Fruit fly (Drosophila melanogaster) whole organism, pupa: Measurements from ENCODE around the gene Ugalt.

ENCODE experiments used
- CG17806 ChIP-seq: fragments of 200-800 bp; sonication (Bioruptor generic); optimal IDR thresholded peaks from 2 replicates; lab custom pipeline; 2018; ENCODE audit warnings: missing biosample characterization, mild to moderate bottlenecking, missing genetic modification characterization, moderate library complexity
- CG34367 ChIP-seq: fragments of 200-800 bp; sonication (Bioruptor generic); optimal IDR thresholded peaks from 2 replicates; lab custom pipeline; 2018; ENCODE audit warnings: missing biosample characterization, mild to moderate bottlenecking, missing genetic modification characterization
- CG8159 ChIP-seq: fragments of 200-800 bp; sonication (Bioruptor generic); optimal IDR thresholded peaks from 3 replicates; lab custom pipeline; 2018; ENCODE audit warnings: missing biosample characterization, mild to moderate bottlenecking, missing genetic modification characterization, moderate library complexity
- CG8301 ChIP-seq: fragments of 200-800 bp; sonication (Bioruptor generic); optimal IDR thresholded peaks from 2 replicates; lab custom pipeline; 2018; ENCODE audit warnings: missing biosample characterization, mild to moderate bottlenecking, missing genetic modification characterization
- CG9948 ChIP-seq: fragments of 200-800 bp; sonication (Bioruptor generic); optimal IDR thresholded peaks from 2 replicates; lab custom pipeline; 2018; ENCODE audit warnings: missing biosample characterization, mild to moderate bottlenecking, missing genetic modification characterization, moderate library complexity
- D1 ChIP-seq: fragments of 200-800 bp; sonication (Bioruptor generic); optimal IDR thresholded peaks from 2 replicates; lab custom pipeline; 2018; ENCODE audit warnings: missing biosample characterization, mild to moderate bottlenecking, missing genetic modification characterization, moderate library complexity
- EcR ChIP-seq: fragments of 200-800 bp; sonication (Bioruptor generic); optimal IDR thresholded peaks from 3 replicates; lab custom pipeline; 2019; ENCODE audit warnings: missing biosample characterization, missing genetic modification characterization, mild to moderate bottlenecking, moderate library complexity, missing genetic modification reagents
- Ets98B ChIP-seq: fragments of 200-800 bp; sonication (Bioruptor generic); IDR thresholded peaks from 2 replicates; pipeline ENCODE4 v1.3.6; 2022; ENCODE audit warnings: missing biosample characterization, missing genetic modification characterization
- Pif1A ChIP-seq: fragments of 200-800 bp; sonication (Bioruptor generic); optimal IDR thresholded peaks from 3 replicates; lab custom pipeline; 2016; ENCODE audit warnings: missing biosample characterization, missing genetic modification characterization
- Snoo ChIP-seq: fragments of 200-800 bp; sonication (Bioruptor generic); optimal IDR thresholded peaks from 3 replicates; lab custom pipeline; 2017; ENCODE audit warnings: missing biosample characterization, mild to moderate bottlenecking, missing genetic modification characterization, inconsistent platforms
- gl ChIP-seq: fragments of 200-800 bp; sonication (Bioruptor generic); optimal IDR thresholded peaks from 2 replicates; lab custom pipeline; 2018; ENCODE audit warnings: missing biosample characterization, mild to moderate bottlenecking, missing genetic modification characterization
- rn ChIP-seq: fragments of 200-800 bp; sonication (Bioruptor generic); IDR thresholded peaks from 2 replicates; pipeline ENCODE4 v1.3.6; 2022; ENCODE audit warnings: missing biosample characterization, missing genetic modification characterization

- no peak for TF ChIP-seq EcR
- TF ChIP-seq CG9948 (tag; lab: Kevin White, UChicago) = peak; percentile 16
- TF ChIP-seq gl (tag; lab: Kevin White, UChicago) = no peak
- TF ChIP-seq Pif1A = no peak
- TF ChIP-seq CG8159 (tag; lab: Kevin White, UChicago) = no peak
- no peak for TF ChIP-seq CG34367 (tag; lab: Kevin White, UChicago)
- TF ChIP-seq Ets98B (GFP tag; lab: Robert Waterston, UW) = peak; percentile 48
- peak; percentile 16 for TF ChIP-seq Snoo (tag; lab: Kevin White, UChicago)
- TF ChIP-seq CG8301 (tag; lab: Kevin White, UChicago) = peak; percentile 35
- TF ChIP-seq D1 = no peak
- 0 out of 2 replicates have a peak, but pooled peaks have one; percentile 8 for TF ChIP-seq rn (GFP tag; lab: Robert Waterston, UW)
- peak; percentile 21 for TF ChIP-seq CG17806 (tag; lab: Kevin White, UChicago)
Observed at dm6 chrX:2659430-2660075, 44.1 kb downstream of the Ugalt start.
